Fruit fly (Drosophila melanogaster) whole organism, prepupa: ENCODE results near the gene CG12025.

Experiments used
- CG16779 ChIP-seq: fragments of 200-800 bp; sonication (Bioruptor generic); optimal IDR thresholded peaks from 3 replicates; lab custom pipeline; 2017; ENCODE audit warnings: missing biosample characterization, mild to moderate bottlenecking, missing genetic modification characterization
- CG6854 ChIP-seq: fragments of 200-800 bp; sonication (Bioruptor generic); optimal IDR thresholded peaks from 2 replicates; lab custom pipeline; 2017; ENCODE audit warnings: missing biosample characterization, mild to moderate bottlenecking, missing genetic modification characterization
- ss ChIP-seq, 2 experiments: fragments of 200-800 bp; sonication (Bioruptor generic); optimal IDR thresholded peaks; 2 replicates in 1 of 2; 3 replicates in 1 of 2; lab custom pipeline; 2017 to 2018; ENCODE audit warnings: mild to moderate bottlenecking in 2 of 2, missing biosample characterization in 2 of 2, missing genetic modification characterization in 2 of 2, moderate library complexity in 1 of 2
- topi ChIP-seq: fragments of 200-800 bp; sonication (Bioruptor generic); optimal IDR thresholded peaks from 3 replicates; lab custom pipeline; 2016; ENCODE audit warnings: missing biosample characterization, missing genetic modification characterization

DNA sequence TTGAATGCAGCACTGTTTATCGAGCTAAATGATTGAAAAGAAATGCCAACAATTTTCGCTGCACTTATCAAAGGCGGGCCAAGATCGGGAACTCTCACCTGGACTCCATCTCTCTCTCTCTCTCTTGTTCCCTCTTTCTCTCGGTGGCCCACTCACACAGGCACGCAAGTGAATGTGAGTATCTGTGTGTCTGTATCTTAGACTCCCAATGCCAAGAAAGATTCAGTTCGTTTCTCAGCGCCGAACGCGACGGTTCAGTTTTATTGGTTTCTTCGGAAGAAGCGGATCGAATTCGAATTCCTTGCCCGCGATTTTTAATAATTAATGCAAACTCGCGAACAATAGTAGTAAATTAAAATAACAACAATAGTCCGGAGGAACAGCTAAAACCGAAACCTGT lies 20.2 kb downstream of the CG12025 start, which contains the start of gene Tmhs:
- TF ChIP-seq CG16779 (tag; lab: Kevin White, UChicago), result no peak
- TF ChIP-seq CG6854, result no peak
- no peak for TF ChIP-seq topi (GFP tag; lab: Kevin White, UChicago)
- no peak for TF ChIP-seq ss (GFP tag; optimal IDR thresholded peaks at IDR 0.05; lab: Kevin White, UChicago)
